Worm (Caenorhabditis elegans) whole organism, mixed stage, embryonic: ENCODE results near the gene srd-4.

ENCODE experiments used
- M03D4.4 ChIP-seq: sonication (generic microtip); optimal IDR thresholded peaks from 2 replicates; lab custom pipeline; 2017; ENCODE audit warnings: mild to moderate bottlenecking, missing genetic modification characterization, missing compliant biosample characterization
- bed-3 ChIP-seq: fragments of 200-800 bp; sonication (Bioruptor generic); optimal IDR thresholded peaks from 3 replicates; lab custom pipeline; 2018; ENCODE audit warnings: mild to moderate bottlenecking, missing genetic modification characterization, moderate library complexity, missing compliant biosample characterization
- blmp-1 ChIP-seq: fragments of 150-350 bp; optimal IDR thresholded peaks from 2 replicates; lab custom pipeline; 2014; ENCODE audit warnings: missing biosample characterization, missing genetic modification characterization
- ceh-39 ChIP-seq: fragments of 150-350 bp; optimal IDR thresholded peaks from 2 replicates; lab custom pipeline; 2014; ENCODE audit warnings: missing biosample characterization, missing genetic modification characterization
- ceh-43 ChIP-seq: fragments of 200-800 bp; sonication (Bioruptor generic); optimal IDR thresholded peaks from 2 replicates; lab custom pipeline; 2018; ENCODE audit warnings: mild to moderate bottlenecking, missing genetic modification characterization, moderate library complexity, missing compliant biosample characterization
- ceh-83 ChIP-seq: fragments of 200-800 bp; sonication (Bioruptor generic); optimal IDR thresholded peaks from 2 replicates; lab custom pipeline; 2018; ENCODE audit warnings: mild to moderate bottlenecking, missing genetic modification characterization, missing compliant biosample characterization
- ces-1 ChIP-seq: fragments of 150-350 bp; optimal IDR thresholded peaks from 2 replicates; lab custom pipeline; 2014; ENCODE audit warnings: missing biosample characterization, missing genetic modification reagents, missing genetic modification characterization
- cnd-1 ChIP-seq: fragments of 200-800 bp; sonication (Bioruptor generic); optimal IDR thresholded peaks from 2 replicates; lab custom pipeline; 2018; ENCODE audit warnings: mild to moderate bottlenecking, missing genetic modification characterization, missing compliant biosample characterization
- drap-1 ChIP-seq: fragments of 200-800 bp; sonication (Bioruptor generic); optimal IDR thresholded peaks from 3 replicates; lab custom pipeline; 2018; ENCODE audit warnings: mild to moderate bottlenecking, missing genetic modification characterization, missing compliant biosample characterization
- elt-1 ChIP-seq: sonication (generic microtip); optimal IDR thresholded peaks from 2 replicates; lab custom pipeline; 2017; ENCODE audit warnings: missing genetic modification characterization, mild to moderate bottlenecking, missing compliant biosample characterization, antibody characterized with exemption, moderate library complexity, borderline replicate concordance; ENCODE audit not compliant: insufficient read depth
- elt-3 ChIP-seq: fragments of 150-350 bp; optimal IDR thresholded peaks from 2 replicates; lab custom pipeline; 2014; ENCODE audit warnings: missing biosample characterization, missing genetic modification characterization
- ham-2 ChIP-seq: fragments of 200-800 bp; sonication (Bioruptor generic); optimal IDR thresholded peaks from 2 replicates; lab custom pipeline; 2018; ENCODE audit warnings: mild to moderate bottlenecking, missing genetic modification characterization, missing compliant biosample characterization
- hlh-1 ChIP-seq: fragments of 150-350 bp; optimal IDR thresholded peaks from 2 replicates; lab custom pipeline; 2014; ENCODE audit warnings: missing biosample characterization, missing genetic modification reagents, missing genetic modification characterization
- lin-13 ChIP-seq: fragments of 150-350 bp; optimal IDR thresholded peaks from 2 replicates; lab custom pipeline; 2014; ENCODE audit warnings: missing biosample characterization, missing genetic modification characterization
- lin-32 ChIP-seq: fragments of 200-800 bp; sonication (Bioruptor generic); optimal IDR thresholded peaks from 2 replicates; lab custom pipeline; 2018; ENCODE audit warnings: mild to moderate bottlenecking, missing genetic modification characterization, missing compliant biosample characterization
- lsy-2 ChIP-seq: fragments of 150-350 bp; optimal IDR thresholded peaks from 2 replicates; lab custom pipeline; 2014; ENCODE audit warnings: missing biosample characterization, missing genetic modification characterization
- mab-5 ChIP-seq: fragments of 150-350 bp; optimal IDR thresholded peaks from 2 replicates; lab custom pipeline; 2014; ENCODE audit warnings: missing biosample characterization, missing genetic modification characterization
- mep-1 ChIP-seq: fragments of 150-350 bp; optimal IDR thresholded peaks from 2 replicates; lab custom pipeline; 2017; ENCODE audit warnings: missing biosample characterization, missing genetic modification reagents, missing genetic modification characterization, inconsistent platforms
- mls-2 ChIP-seq: sonication (generic microtip); optimal IDR thresholded peaks from 2 replicates; lab custom pipeline; 2016; ENCODE audit warnings: mild to moderate bottlenecking, missing genetic modification characterization, moderate library complexity, missing compliant biosample characterization
- nhr-12 ChIP-seq: fragments of 150-350 bp; optimal IDR thresholded peaks from 2 replicates; lab custom pipeline; 2014; ENCODE audit warnings: missing biosample characterization, missing genetic modification characterization
- nhr-2 ChIP-seq: fragments of 150-350 bp; optimal IDR thresholded peaks from 2 replicates; lab custom pipeline; 2014; ENCODE audit warnings: missing biosample characterization, missing genetic modification characterization
- nhr-237 ChIP-seq: fragments of 150-350 bp; optimal IDR thresholded peaks from 2 replicates; lab custom pipeline; 2014; ENCODE audit warnings: missing biosample characterization, missing genetic modification characterization
- nhr-76 ChIP-seq: sonication (generic microtip); optimal IDR thresholded peaks from 2 replicates; lab custom pipeline; 2017; ENCODE audit warnings: missing biosample characterization, missing genetic modification characterization
- pha-4 ChIP-seq: fragments of 150-350 bp; optimal IDR thresholded peaks from 2 replicates; lab custom pipeline; 2018; ENCODE audit warnings: missing biosample characterization, missing genetic modification reagents, missing genetic modification characterization
- sem-2 ChIP-seq: fragments of 200-800 bp; sonication (Bioruptor generic); optimal IDR thresholded peaks from 2 replicates; lab custom pipeline; 2018; ENCODE audit warnings: mild to moderate bottlenecking, missing genetic modification characterization, missing compliant biosample characterization
- snpc-4 ChIP-seq: fragments of 150-350 bp; optimal IDR thresholded peaks from 2 replicates; lab custom pipeline; 2014; ENCODE audit warnings: missing biosample characterization, missing genetic modification characterization
- sptf-1 ChIP-seq: sonication (generic microtip); optimal IDR thresholded peaks from 2 replicates; lab custom pipeline; 2017; ENCODE audit warnings: mild to moderate bottlenecking, missing genetic modification characterization, moderate library complexity, missing compliant biosample characterization
- tbx-8 ChIP-seq: fragments of 200-800 bp; sonication (Bioruptor generic); optimal IDR thresholded peaks from 2 replicates; lab custom pipeline; 2018; ENCODE audit warnings: mild to moderate bottlenecking, missing genetic modification characterization, moderate library complexity, missing compliant biosample characterization
- unc-39 ChIP-seq: fragments of 150-350 bp; optimal IDR thresholded peaks from 2 replicates; lab custom pipeline; 2014; ENCODE audit warnings: missing biosample characterization, missing genetic modification characterization
- unc-62 ChIP-seq: fragments of 150-350 bp; optimal IDR thresholded peaks from 2 replicates; lab custom pipeline; 2014; ENCODE audit warnings: missing biosample characterization, missing genetic modification reagents, missing genetic modification characterization
- ztf-11 ChIP-seq: fragments of 150-350 bp; optimal IDR thresholded peaks from 2 replicates; lab custom pipeline; 2014; ENCODE audit warnings: missing biosample characterization, missing genetic modification characterization

srd-4 gene

ce11 chrV:12184308-12184999 lies at the start of gene srd-4:
Gene srd-4, plus strand, starts transcription at chrV:12184949.
- TF ChIP-seq lsy-2 (tag; lab: Kevin White, UChicago): peak; percentile 39
- TF ChIP-seq nhr-237 (tag; lab: Kevin White, UChicago): no peak
- no peak for TF ChIP-seq cnd-1 (tag; lab: Kevin White, UChicago)
- TF ChIP-seq pha-4 (tag; lab: Kevin White, UChicago): peak; percentile 15

ce11 chrV:12137942-12138341 lies 46.8 kb upstream of the srd-4 start:
- TF ChIP-seq ceh-39 (tag; lab: Kevin White, UChicago) (no peak), drap-1 (GFP tag; lab: Kevin White, UChicago) (no peak), ces-1 (GFP tag; lab: Kevin White, UChicago) (no peak), ztf-11 (tag; lab: Kevin White, UChicago) (no peak), hlh-1 (no peak), sem-2 (GFP tag; lab: Kevin White, UChicago) (no peak), mab-5 (tag; lab: Kevin White, UChicago) (no peak), blmp-1 (tag; lab: Kevin White, UChicago) (no peak), cnd-1 (tag; lab: Kevin White, UChicago) (no peak), lsy-2 (tag; lab: Kevin White, UChicago) (no peak), snpc-4 (no peak), ceh-83 (GFP tag; lab: Kevin White, UChicago) (no peak), elt-1 (tag; lab: Kevin White, UChicago) (no peak), nhr-2 (tag; lab: Kevin White, UChicago) (no peak), nhr-12 (no peak), tbx-8 (GFP tag; lab: Kevin White, UChicago) (no peak), unc-62 (GFP tag; lab: Kevin White, UChicago) (no peak), ham-2 (GFP tag; lab: Kevin White, UChicago) (no peak), mls-2 (tag; lab: Kevin White, UChicago) (no peak), bed-3 (no peak)

- TF ChIP-seq elt-3 (tag; lab: Kevin White, UChicago): no peak
These were observed 44.1 kb upstream of the srd-4 start, which contains the start of gene C27A7.3 for ce11 chrV:12140625-12141024. Gene C27A7.3, plus strand, starts transcription at chrV:12140925.

ce11 chrV:12150607-12151006 lies 34.1 kb upstream of the srd-4 start, which contains the start of gene che-11:
Gene che-11, minus strand, starts transcription at chrV:12150707.
- TF ChIP-seq lin-32 (GFP tag; lab: Kevin White, UChicago) (no peak), ztf-11 (tag; lab: Kevin White, UChicago) (no peak), unc-39 (tag; lab: Kevin White, UChicago) (no peak), mls-2 (tag; lab: Kevin White, UChicago) (no peak), nhr-76 (tag; lab: Kevin White, UChicago) (no peak), sptf-1 (tag; lab: Kevin White, UChicago) (no peak)

ce11 chrV:12152857-12153256 lies 31.9 kb upstream of the srd-4 start, which contains the start of gene C27A7.8:
Gene C27A7.8, plus strand, starts transcription at chrV:12153157.
- TF ChIP-seq mls-2 (tag; lab: Kevin White, UChicago): no peak
- no peak for TF ChIP-seq lin-13 (tag; lab: Kevin White, UChicago)
- no peak for TF ChIP-seq nhr-2 (tag; lab: Kevin White, UChicago)
- no peak for TF ChIP-seq drap-1 (GFP tag; lab: Kevin White, UChicago)
- no peak for TF ChIP-seq mab-5 (tag; lab: Kevin White, UChicago)
- no peak for TF ChIP-seq sem-2 (GFP tag; lab: Kevin White, UChicago)
- no peak for TF ChIP-seq ztf-11 (tag; lab: Kevin White, UChicago)
- TF ChIP-seq elt-3 (tag; lab: Kevin White, UChicago): no peak
- no peak for TF ChIP-seq unc-39 (tag; lab: Kevin White, UChicago)
- no peak for TF ChIP-seq nhr-12
- TF ChIP-seq elt-1 (tag; lab: Kevin White, UChicago): no peak
- TF ChIP-seq ceh-43 (GFP tag; lab: Kevin White, UChicago): no peak
- TF ChIP-seq lin-32 (GFP tag; lab: Kevin White, UChicago): no peak
- TF ChIP-seq mep-1 (tag; lab: Kevin White, UChicago): no peak
- no peak for TF ChIP-seq M03D4.4 (tag; lab: Kevin White, UChicago)
- no peak for TF ChIP-seq bed-3
